Worm (Caenorhabditis elegans) whole organism, young adult: ENCODE data around the gene fbxa-148.
"Not testable (repeated sequence)": the region's sequence is repeated elsewhere in the genome, so short reads cannot be mapped to it uniquely, and the experiment has no call there.

Source experiments
- B0035.1 ChIP-seq: sonication (generic microtip); optimal IDR thresholded peaks from 2 replicates; lab custom pipeline; 2016; ENCODE audit warnings: missing genetic modification characterization, mild to moderate bottlenecking, missing compliant biosample characterization, missing genotype, missing genetic modification reagents
- B0261.1 ChIP-seq: sonication (generic microtip); optimal IDR thresholded peaks from 2 replicates; lab custom pipeline; 2016; ENCODE audit warnings: mild to moderate bottlenecking, missing genetic modification characterization, moderate library complexity, missing compliant biosample characterization
- D2030.7 ChIP-seq: fragments of 200-800 bp; sonication (Bioruptor generic); IDR thresholded peaks from 2 replicates; pipeline ENCODE4 v1.3.6; 2022; ENCODE audit warnings: missing genetic modification reagents, missing genetic modification characterization, missing compliant biosample characterization
- F37B4.10 ChIP-seq: fragments of 200-800 bp; sonication (Bioruptor generic); IDR thresholded peaks from 2 replicates; pipeline ENCODE4 v1.3.6; 2022; ENCODE audit warnings: missing genetic modification characterization, missing compliant biosample characterization
- F49E8.2 ChIP-seq: sonication (generic microtip); optimal IDR thresholded peaks from 3 replicates; lab custom pipeline; 2017; ENCODE audit warnings: missing genetic modification characterization, mild to moderate bottlenecking, missing compliant biosample characterization, antibody characterized with exemption, moderate library complexity; ENCODE audit not compliant: insufficient read depth
- F52B5.7 ChIP-seq: sonication (generic microtip); optimal IDR thresholded peaks from 2 replicates; lab custom pipeline; 2016; ENCODE audit warnings: mild to moderate bottlenecking, missing genetic modification characterization, missing compliant biosample characterization
- F57A8.1 ChIP-seq: fragments of 200-800 bp; sonication (Bioruptor generic); optimal IDR thresholded peaks from 2 replicates; lab custom pipeline; 2018; ENCODE audit warnings: mild to moderate bottlenecking, missing genetic modification characterization, moderate library complexity, missing compliant biosample characterization
- Y53F4B.3 ChIP-seq: fragments of 200-800 bp; sonication (Bioruptor generic); IDR thresholded peaks from 2 replicates; pipeline ENCODE4 v1.3.6; 2022; ENCODE audit warnings: missing genetic modification reagents, missing genetic modification characterization, missing compliant biosample characterization
- Y56A3A.18 ChIP-seq: fragments of 200-800 bp; sonication (Bioruptor generic); IDR thresholded peaks from 2 replicates; pipeline ENCODE4 v1.3.6; 2022; ENCODE audit warnings: missing genetic modification reagents, missing genetic modification characterization, missing compliant biosample characterization
- Y79H2A.3 ChIP-seq: fragments of 200-800 bp; sonication (Bioruptor generic); conservative IDR thresholded peaks from 2 replicates; pipeline ENCODE4 v1.3.6; 2022; ENCODE audit warnings: missing genetic modification reagents, missing genetic modification characterization, missing compliant biosample characterization
- Y95B8A.8 ChIP-seq: fragments of 200-800 bp; sonication (Bioruptor generic); IDR thresholded peaks from 2 replicates; pipeline ENCODE4 v1.3.6; 2022; ENCODE audit warnings: missing genetic modification reagents, missing genetic modification characterization, missing compliant biosample characterization
- aptf-2 ChIP-seq: fragments of 200-800 bp; sonication (Bioruptor generic); conservative IDR thresholded peaks from 2 replicates; pipeline ENCODE4 v1.3.6; 2022; ENCODE audit warnings: missing genetic modification reagents, missing genetic modification characterization, missing compliant biosample characterization
- aptf-3 ChIP-seq: fragments of 200-800 bp; sonication (Bioruptor generic); IDR thresholded peaks from 2 replicates; pipeline ENCODE4 v1.3.6; 2022; ENCODE audit warnings: missing genetic modification characterization, missing compliant biosample characterization
- athp-1 ChIP-seq: sonication (generic microtip); optimal IDR thresholded peaks from 2 replicates; lab custom pipeline; 2017; ENCODE audit warnings: mild to moderate bottlenecking, missing genetic modification characterization, missing compliant biosample characterization
- bed-2 ChIP-seq: fragments of 200-800 bp; sonication (Bioruptor generic); IDR thresholded peaks from 2 replicates; pipeline ENCODE4 v1.3.6; 2022; ENCODE audit warnings: missing genetic modification reagents, missing genetic modification characterization, missing compliant biosample characterization
- ceh-40 ChIP-seq: fragments of 200-800 bp; sonication (Bioruptor generic); IDR thresholded peaks from 2 replicates; pipeline ENCODE4 v1.3.6; 2022; ENCODE audit warnings: missing genetic modification characterization, missing compliant biosample characterization
- egl-18 ChIP-seq: fragments of 200-800 bp; sonication (Bioruptor generic); IDR thresholded peaks from 2 replicates; pipeline ENCODE4 v1.3.6; 2022; ENCODE audit warnings: missing genetic modification reagents, missing genetic modification characterization, missing compliant biosample characterization
- egrh-3 ChIP-seq: fragments of 200-800 bp; sonication (Bioruptor generic); IDR thresholded peaks from 2 replicates; pipeline ENCODE4 v1.3.6; 2022; ENCODE audit warnings: missing genetic modification reagents, missing genetic modification characterization, missing compliant biosample characterization
- hlh-12 ChIP-seq: sonication (generic microtip); optimal IDR thresholded peaks from 2 replicates; lab custom pipeline; 2016; ENCODE audit warnings: missing genetic modification characterization, missing compliant biosample characterization
- hrde-1 ChIP-seq: sonication (generic microtip); optimal IDR thresholded peaks from 2 replicates; lab custom pipeline; 2016; ENCODE audit warnings: missing genetic modification characterization, mild to moderate bottlenecking, missing compliant biosample characterization, moderate library complexity, missing genotype, missing genetic modification reagents, borderline replicate concordance
- let-526 ChIP-seq: fragments of 200-800 bp; sonication (Bioruptor generic); IDR thresholded peaks from 2 replicates; pipeline ENCODE4 v1.3.6; 2022; ENCODE audit warnings: missing genetic modification reagents, missing genetic modification characterization, missing compliant biosample characterization
- lin-54 ChIP-seq: fragments of 200-800 bp; sonication (Bioruptor generic); optimal IDR thresholded peaks from 2 replicates; lab custom pipeline; 2018; ENCODE audit warnings: mild to moderate bottlenecking, missing genetic modification characterization, missing compliant biosample characterization
- lir-1 ChIP-seq: fragments of 200-800 bp; sonication (Bioruptor generic); conservative IDR thresholded peaks from 2 replicates; pipeline ENCODE4 v1.3.6; 2022; ENCODE audit warnings: missing genetic modification reagents, missing genetic modification characterization, missing compliant biosample characterization
- mes-4 ChIP-seq: sonication (generic microtip); optimal IDR thresholded peaks from 2 replicates; lab custom pipeline; 2016; ENCODE audit warnings: missing genotype, missing genetic modification characterization, missing compliant biosample characterization
- rcor-1 ChIP-seq: fragments of 200-800 bp; sonication (Bioruptor generic); IDR thresholded peaks from 2 replicates; pipeline ENCODE4 v1.3.6; 2022; ENCODE audit warnings: missing genetic modification reagents, missing genetic modification characterization, missing compliant biosample characterization
- rec-8 ChIP-seq, 2 experiments: sonication (generic microtip); optimal IDR thresholded peaks; 2 replicates each; lab custom pipeline; 2016; ENCODE audit warnings: mild to moderate bottlenecking in 2 of 2, missing genetic modification characterization in 2 of 2, missing genetic modification reagents in 2 of 2, missing genotype in 2 of 2, missing biosample characterization in 1 of 2, missing compliant biosample characterization in 1 of 2, moderate library complexity in 1 of 2
- repo-1 ChIP-seq: sonication (generic microtip); optimal IDR thresholded peaks from 2 replicates; lab custom pipeline; 2017; ENCODE audit warnings: mild to moderate bottlenecking, missing genetic modification characterization, missing compliant biosample characterization
- snpc-1.1 ChIP-seq: sonication (generic microtip); optimal IDR thresholded peaks from 2 replicates; lab custom pipeline; 2017; ENCODE audit warnings: missing genetic modification characterization, mild to moderate bottlenecking, missing compliant biosample characterization, antibody characterized with exemption, moderate library complexity, missing genotype, missing genetic modification reagents; ENCODE audit not compliant: insufficient read depth
- snpc-1.3 ChIP-seq: sonication (generic microtip); optimal IDR thresholded peaks from 2 replicates; lab custom pipeline; 2017; ENCODE audit warnings: missing genetic modification characterization, mild to moderate bottlenecking, missing compliant biosample characterization, antibody characterized with exemption, moderate library complexity, missing genotype, missing genetic modification reagents; ENCODE audit not compliant: insufficient read depth
- snpc-3.4 ChIP-seq: sonication (generic microtip); optimal IDR thresholded peaks from 2 replicates; lab custom pipeline; 2017; ENCODE audit warnings: missing genetic modification characterization, mild to moderate bottlenecking, missing compliant biosample characterization, antibody characterized with exemption, moderate library complexity, missing genotype, missing genetic modification reagents
- somi-1 ChIP-seq: fragments of 200-800 bp; sonication (Bioruptor generic); optimal IDR thresholded peaks from 2 replicates; lab custom pipeline; 2018; ENCODE audit warnings: mild to moderate bottlenecking, missing genetic modification characterization, missing compliant biosample characterization
- tbp1 ChIP-seq: fragments of 200-800 bp; sonication (Bioruptor generic); optimal IDR thresholded peaks from 2 replicates; lab custom pipeline; 2018; ENCODE audit warnings: mild to moderate bottlenecking, missing genetic modification characterization, missing compliant biosample characterization
- zfh-2 ChIP-seq: fragments of 200-800 bp; sonication (Bioruptor generic); conservative IDR thresholded peaks from 2 replicates; pipeline ENCODE4 v1.3.6; 2022; ENCODE audit warnings: missing genetic modification reagents, missing genetic modification characterization, missing compliant biosample characterization
- zim-3 ChIP-seq: sonication (generic microtip); optimal IDR thresholded peaks from 2 replicates; lab custom pipeline; 2017; ENCODE audit warnings: mild to moderate bottlenecking, missing genetic modification characterization, moderate library complexity, missing compliant biosample characterization

fbxa-148 gene

ce11 chrV:16938731-16939130 lies at the start of gene fbxa-148:
TSS of gene fbxa-148 (plus strand) at chrV:16939031.
- TF ChIP-seq athp-1 (tag; lab: Kevin White, UChicago); aptf-2 (GFP tag; lab: Robert Waterston, UW); snpc-1.1 (tag; lab: Kevin White, UChicago): not testable (repeated sequence)

- TF ChIP-seq B0261.1 (tag; lab: Kevin White, UChicago) (no peak), rec-8 (tag; optimal IDR thresholded peaks at IDR 0.05; lab: Kevin White, UChicago) (no peak), F49E8.2 (tag; lab: Kevin White, UChicago) (no peak), mes-4 (tag; lab: Kevin White, UChicago) (no peak), zim-3 (tag; lab: Kevin White, UChicago) (no peak), Y53F4B.3 (GFP tag; lab: Robert Waterston, UW) (no peak), let-526 (no peak), somi-1 (GFP tag; lab: Kevin White, UChicago) (no peak), bed-2 (no peak), Y95B8A.8 (no peak), hlh-12 (tag; lab: Kevin White, UChicago) (no peak), B0035.1 (tag; lab: Kevin White, UChicago) (no peak), lir-1 (GFP tag; lab: Robert Waterston, UW) (no peak), lin-54 (GFP tag; lab: Kevin White, UChicago) (no peak), ceh-40 (GFP tag; lab: Robert Waterston, UW) (no peak), snpc-1.3 (tag; lab: Kevin White, UChicago) (no peak)
These were observed 45.4 kb upstream of the fbxa-148 start, which contains the start of gene F09C6.15 for ce11 chrV:16893440-16893839. TSS of gene F09C6.15 (plus strand) at chrV:16893740.

- no peak for TF ChIP-seq snpc-3.4 (tag; lab: Kevin White, UChicago)
- TF ChIP-seq Y79H2A.3 (GFP tag; lab: Robert Waterston, UW), result no peak
- TF ChIP-seq Y56A3A.18 (GFP tag; lab: Robert Waterston, UW), result no peak
- TF ChIP-seq egl-18 (GFP tag; lab: Robert Waterston, UW), result 0 out of 2 replicates have a peak, but pooled peaks have one; percentile 26
- no peak for TF ChIP-seq zfh-2 (GFP tag; lab: Robert Waterston, UW)
These were observed 39.5 kb upstream of the fbxa-148 start, which contains the start of gene fbxa-45 for ce11 chrV:16899355-16899754. TSS of gene fbxa-45 (minus strand) at chrV:16899455.

ce11 chrV:16902726-16903125 lies 36.1 kb upstream of the fbxa-148 start, which contains the start of gene srd-68:
TSS of gene srd-68 (minus strand) at chrV:16902826.
- TF ChIP-seq repo-1 (tag; lab: Kevin White, UChicago) (no peak), F52B5.7 (tag; lab: Kevin White, UChicago) (no peak), F37B4.10 (GFP tag; lab: Robert Waterston, UW) (no peak), F57A8.1 (GFP tag; lab: Kevin White, UChicago) (no peak), hrde-1 (tag; lab: Kevin White, UChicago) (no peak), tbp1 (GFP tag; lab: Kevin White, UChicago) (no peak), D2030.7 (GFP tag; lab: Robert Waterston, UW) (no peak), rcor-1 (GFP tag; lab: Robert Waterston, UW) (no peak), aptf-3 (GFP tag; lab: Robert Waterston, UW) (no peak), egrh-3 (no peak)
